Worm (Caenorhabditis elegans) whole organism, late embryonic: ENCODE measurements around the gene sri-69.

Experiments used
- C08G9.2 ChIP-seq: sonication (generic microtip); optimal IDR thresholded peaks from 2 replicates; lab custom pipeline; 2016; ENCODE audit warnings: mild to moderate bottlenecking, missing genetic modification characterization, moderate library complexity, missing compliant biosample characterization
- C38D4.7 ChIP-seq: fragments of 200-800 bp; sonication (Bioruptor generic); optimal IDR thresholded peaks from 2 replicates; lab custom pipeline; 2018; ENCODE audit warnings: mild to moderate bottlenecking, missing genetic modification characterization, moderate library complexity, missing compliant biosample characterization
- F13H6.1 ChIP-seq: sonication (generic microtip); optimal IDR thresholded peaks from 2 replicates; lab custom pipeline; 2016; ENCODE audit warnings: missing genetic modification characterization, missing compliant biosample characterization
- K09A11.1 ChIP-seq: sonication (generic microtip); optimal IDR thresholded peaks from 2 replicates; lab custom pipeline; 2017; ENCODE audit warnings: antibody characterized with exemption, mild to moderate bottlenecking, missing genetic modification characterization, missing compliant biosample characterization; ENCODE audit not compliant: insufficient read depth
- T23F11.4 ChIP-seq: fragments of 200-800 bp; sonication (Bioruptor generic); optimal IDR thresholded peaks from 2 replicates; lab custom pipeline; 2018; ENCODE audit warnings: mild to moderate bottlenecking, missing genetic modification characterization, missing compliant biosample characterization
- Y22D7AL.16 ChIP-seq: sonication (generic microtip); optimal IDR thresholded peaks from 2 replicates; lab custom pipeline; 2016; ENCODE audit warnings: missing genetic modification characterization, missing compliant biosample characterization
- ahr-1 ChIP-seq: sonication (generic microtip); optimal IDR thresholded peaks from 2 replicates; lab custom pipeline; 2016; ENCODE audit warnings: missing genetic modification characterization, missing compliant biosample characterization
- ama-1 ChIP-seq: fragments of 150-350 bp; optimal IDR thresholded peaks from 2 replicates; lab custom pipeline; 2014
- ceh-19 ChIP-seq: fragments of 200-800 bp; sonication (Bioruptor generic); optimal IDR thresholded peaks from 2 replicates; lab custom pipeline; 2018; ENCODE audit warnings: mild to moderate bottlenecking, missing genetic modification characterization, missing compliant biosample characterization
- ceh-2 ChIP-seq: sonication (generic microtip); optimal IDR thresholded peaks from 2 replicates; lab custom pipeline; 2016; ENCODE audit warnings: missing genotype, missing genetic modification characterization, missing compliant biosample characterization
- ceh-22 ChIP-seq: sonication (generic microtip); optimal IDR thresholded peaks from 2 replicates; lab custom pipeline; 2017; ENCODE audit warnings: missing biosample characterization, missing genetic modification characterization
- ceh-24 ChIP-seq: sonication (generic microtip); optimal IDR thresholded peaks from 2 replicates; lab custom pipeline; 2016; ENCODE audit warnings: mild to moderate bottlenecking, missing genetic modification characterization, missing compliant biosample characterization
- ceh-30 ChIP-seq: fragments of 150-350 bp; optimal IDR thresholded peaks from 2 replicates; lab custom pipeline; 2014; ENCODE audit warnings: missing biosample characterization, missing genetic modification characterization
- ceh-48 ChIP-seq: sonication (generic microtip); optimal IDR thresholded peaks from 2 replicates; lab custom pipeline; 2016; ENCODE audit warnings: missing genetic modification characterization, inconsistent platforms, missing compliant biosample characterization
- ceh-9 ChIP-seq: sonication (generic microtip); optimal IDR thresholded peaks from 2 replicates; lab custom pipeline; 2016; ENCODE audit warnings: mild to moderate bottlenecking, missing genetic modification characterization, inconsistent platforms, missing compliant biosample characterization
- elt-2 ChIP-seq: sonication (generic microtip); optimal IDR thresholded peaks from 2 replicates; lab custom pipeline; 2016; ENCODE audit warnings: missing genetic modification reagents, missing genetic modification characterization, missing compliant biosample characterization
- fkh-10 ChIP-seq: fragments of 150-350 bp; optimal IDR thresholded peaks from 2 replicates; lab custom pipeline; 2014; ENCODE audit warnings: missing biosample characterization, missing genetic modification reagents, missing genetic modification characterization
- hlh-13 ChIP-seq: fragments of 200-800 bp; sonication (Bioruptor generic); optimal IDR thresholded peaks from 2 replicates; lab custom pipeline; 2018; ENCODE audit warnings: mild to moderate bottlenecking, missing genetic modification characterization, missing compliant biosample characterization
- hlh-15 ChIP-seq: sonication (generic microtip); optimal IDR thresholded peaks from 2 replicates; lab custom pipeline; 2016; ENCODE audit warnings: missing genetic modification characterization, missing compliant biosample characterization
- hlh-30 ChIP-seq: sonication (generic microtip); optimal IDR thresholded peaks from 2 replicates; lab custom pipeline; 2017; ENCODE audit warnings: antibody characterized with exemption, missing genetic modification characterization, missing compliant biosample characterization; ENCODE audit not compliant: insufficient read depth
- hlh-6 ChIP-seq: sonication (generic microtip); optimal IDR thresholded peaks from 2 replicates; lab custom pipeline; 2016; ENCODE audit warnings: missing genotype, missing genetic modification characterization, missing compliant biosample characterization
- lim-6 ChIP-seq: sonication (generic microtip); optimal IDR thresholded peaks from 2 replicates; lab custom pipeline; 2016; ENCODE audit warnings: missing genetic modification characterization, missing compliant biosample characterization
- madf-2 ChIP-seq: sonication (generic microtip); optimal IDR thresholded peaks from 2 replicates; lab custom pipeline; 2017; ENCODE audit warnings: missing genetic modification characterization, missing compliant biosample characterization
- mec-3 ChIP-seq: sonication (generic microtip); optimal IDR thresholded peaks from 2 replicates; lab custom pipeline; 2016; ENCODE audit warnings: borderline replicate concordance, missing genetic modification characterization, missing compliant biosample characterization
- nhr-11 ChIP-seq: fragments of 150-350 bp; optimal IDR thresholded peaks from 2 replicates; lab custom pipeline; 2014; ENCODE audit warnings: missing biosample characterization, missing genetic modification characterization
- npax-4 ChIP-seq: sonication (generic microtip); optimal IDR thresholded peaks from 2 replicates; lab custom pipeline; 2016; ENCODE audit warnings: missing genetic modification characterization, missing compliant biosample characterization
- odd-2 ChIP-seq: sonication (generic microtip); optimal IDR thresholded peaks from 2 replicates; lab custom pipeline; 2017; ENCODE audit warnings: antibody characterized with exemption, mild to moderate bottlenecking, missing genetic modification characterization, missing compliant biosample characterization
- pha-4 ChIP-seq: fragments of 150-350 bp; optimal IDR thresholded peaks from 2 replicates; lab custom pipeline; 2018; ENCODE audit warnings: missing biosample characterization, missing genetic modification reagents, missing genetic modification characterization
- pros-1 ChIP-seq: fragments of 150-350 bp; optimal IDR thresholded peaks from 2 replicates; lab custom pipeline; 2014; ENCODE audit warnings: missing biosample characterization, missing genetic modification reagents, missing genetic modification characterization
- ref-2 ChIP-seq: sonication (generic microtip); optimal IDR thresholded peaks from 2 replicates; lab custom pipeline; 2016; ENCODE audit warnings: missing genetic modification characterization, missing compliant biosample characterization
- sdc-2 ChIP-seq: sonication (generic microtip); optimal IDR thresholded peaks from 2 replicates; lab custom pipeline; 2016; ENCODE audit warnings: missing genotype, missing genetic modification characterization, missing compliant biosample characterization
- sox-2 ChIP-seq: fragments of 200-800 bp; sonication (Bioruptor generic); IDR thresholded peaks from 2 replicates; pipeline ENCODE4 v1.3.6; 2022; ENCODE audit warnings: missing genetic modification reagents, missing genetic modification characterization, missing compliant biosample characterization
- tbx-7 ChIP-seq: sonication (generic microtip); optimal IDR thresholded peaks from 2 replicates; lab custom pipeline; 2016; ENCODE audit warnings: missing genotype, missing genetic modification characterization, missing compliant biosample characterization
- ttx-3 ChIP-seq: sonication (generic microtip); optimal IDR thresholded peaks from 2 replicates; lab custom pipeline; 2016; ENCODE audit warnings: missing genetic modification reagents, missing genetic modification characterization, missing compliant biosample characterization
- unc-3 ChIP-seq, 2 experiments: fragments of 200-800 bp in 1 of 2; sonication (Bioruptor generic) in 1 of 2; sonication (generic microtip) in 1 of 2; conservative IDR thresholded peaks in 1 of 2; optimal IDR thresholded peaks in 1 of 2; 2 replicates each; pipeline versions ENCODE4 v1.3.6 to Lab custom; 2016 to 2022; ENCODE audit warnings: missing compliant biosample characterization in 2 of 2, missing genetic modification characterization in 2 of 2, missing genetic modification reagents in 1 of 2
- unc-86 ChIP-seq: sonication (generic microtip); optimal IDR thresholded peaks from 2 replicates; lab custom pipeline; 2016; ENCODE audit warnings: missing genetic modification characterization, missing compliant biosample characterization
- zip-5 ChIP-seq: sonication (generic microtip); optimal IDR thresholded peaks from 2 replicates; lab custom pipeline; 2016; ENCODE audit warnings: missing genetic modification characterization, missing compliant biosample characterization

Gene sri-69

ce11 chrV:16991734-16992133, 16.5 kb downstream of the sri-69 start, which contains the start of gene srz-95:
Gene srz-95, plus strand, starts transcription at chrV:16992034.
- TF ChIP-seq ceh-9 (tag; lab: Kevin White, UChicago): no peak
- TF ChIP-seq lim-6: no peak
- TF ChIP-seq elt-2: no peak
- TF ChIP-seq ceh-24 (tag; lab: Kevin White, UChicago): no peak
- TF ChIP-seq ama-1: no peak
- TF ChIP-seq hlh-30 (tag; lab: Kevin White, UChicago): no peak
- no peak for TF ChIP-seq ref-2
- TF ChIP-seq fkh-10 (GFP tag; lab: Kevin White, UChicago): no peak
- no peak for TF ChIP-seq K09A11.1 (tag; lab: Kevin White, UChicago)

ce11 chrV:16988614-16989013, 19.6 kb downstream of the sri-69 start, which contains the start of gene Y102A5C.27:
Gene Y102A5C.27, minus strand, starts transcription at chrV:16988714.
- TF ChIP-seq nhr-11 (tag; lab: Kevin White, UChicago) (no peak), ama-1 (no peak), ttx-3 (tag; lab: Kevin White, UChicago) (no peak), hlh-6 (tag; lab: Kevin White, UChicago) (no peak), odd-2 (no peak), ceh-19 (GFP tag; lab: Kevin White, UChicago) (no peak), sox-2 (no peak), sdc-2 (tag; lab: Kevin White, UChicago) (no peak), F13H6.1 (tag; lab: Kevin White, UChicago) (no peak), tbx-7 (tag; lab: Kevin White, UChicago) (no peak)

- TF ChIP-seq Y22D7AL.16: no peak
- TF ChIP-seq pha-4 (tag; lab: Kevin White, UChicago): no peak
- no peak for TF ChIP-seq hlh-30 (tag; lab: Kevin White, UChicago)
- no peak for TF ChIP-seq pros-1 (tag; lab: Kevin White, UChicago)
- TF ChIP-seq zip-5: no peak
- TF ChIP-seq npax-4 (tag; lab: Kevin White, UChicago): no peak
- no peak for TF ChIP-seq ceh-22 (tag; lab: Kevin White, UChicago)
- no peak for TF ChIP-seq C38D4.7 (GFP tag; lab: Kevin White, UChicago)
- no peak for TF ChIP-seq hlh-13 (GFP tag; lab: Kevin White, UChicago)
- TF ChIP-seq ceh-48: no peak
- no peak for TF ChIP-seq unc-86 (tag; lab: Kevin White, UChicago)
- TF ChIP-seq T23F11.4 (GFP tag; lab: Kevin White, UChicago): no peak
- no peak for TF ChIP-seq unc-3 (GFP tag; conservative IDR thresholded peaks at IDR 0.05; lab: Robert Waterston, UW)
- no peak for TF ChIP-seq unc-3 (tag; optimal IDR thresholded peaks at IDR 0.05; lab: Kevin White, UChicago)
These were observed 20.4 kb downstream of the sri-69 start for ce11 chrV:16987783-16988182.

ce11 chrV:16987035-16987434, 21.2 kb downstream of the sri-69 start, which contains the start of gene Y102A5C.40:
Gene Y102A5C.40, minus strand, starts transcription at chrV:16987135.
- TF ChIP-seq zip-5 (no peak), hlh-15 (tag; lab: Kevin White, UChicago) (no peak), ceh-2 (tag; lab: Kevin White, UChicago) (no peak), unc-3 (GFP tag; conservative IDR thresholded peaks at IDR 0.05; lab: Robert Waterston, UW) (no peak), unc-3 (tag; optimal IDR thresholded peaks at IDR 0.05; lab: Kevin White, UChicago) (no peak), ceh-9 (tag; lab: Kevin White, UChicago) (no peak), ceh-30 (tag; lab: Kevin White, UChicago) (no peak), odd-2 (no peak), ahr-1 (no peak), F13H6.1 (tag; lab: Kevin White, UChicago) (no peak), hlh-13 (GFP tag; lab: Kevin White, UChicago) (no peak), mec-3 (tag; lab: Kevin White, UChicago) (no peak), C08G9.2 (no peak), madf-2 (no peak)
